Fruit fly (Drosophila melanogaster) whole organism, adult: ENCODE results near the gene CG14174.

Experiments
- CG11617 ChIP-seq: fragments of 200-800 bp; sonication (Bioruptor generic); optimal IDR thresholded peaks from 2 replicates; lab custom pipeline; 2017; ENCODE audit warnings: mild to moderate bottlenecking, missing biosample characterization, missing genetic modification reagents, missing genetic modification characterization
- CG12768 ChIP-seq: fragments of 200-800 bp; sonication (Bioruptor generic); optimal IDR thresholded peaks from 2 replicates; lab custom pipeline; 2017; ENCODE audit warnings: missing biosample characterization, missing genetic modification characterization, mild to moderate bottlenecking, moderate library complexity, missing genetic modification reagents
- CG14711 ChIP-seq: fragments of 200-800 bp; sonication (Bioruptor generic); optimal IDR thresholded peaks from 2 replicates; lab custom pipeline; 2018; ENCODE audit warnings: missing biosample characterization, mild to moderate bottlenecking, missing genetic modification characterization, moderate library complexity
- CG5204 ChIP-seq: fragments of 200-800 bp; sonication (Bioruptor generic); optimal IDR thresholded peaks from 2 replicates; lab custom pipeline; 2016; ENCODE audit warnings: missing biosample characterization, missing genetic modification characterization
- CG7045 ChIP-seq: fragments of 200-800 bp; sonication (Bioruptor generic); optimal IDR thresholded peaks from 2 replicates; lab custom pipeline; 2017; ENCODE audit warnings: missing biosample characterization, mild to moderate bottlenecking, missing genetic modification characterization
- Crg-1 ChIP-seq: fragments of 200-800 bp; sonication (Bioruptor generic); optimal IDR thresholded peaks from 2 replicates; lab custom pipeline; 2016; ENCODE audit warnings: missing biosample characterization, missing genetic modification characterization
- Mnt ChIP-seq: fragments of 200-800 bp; sonication (Bioruptor generic); optimal IDR thresholded peaks from 2 replicates; lab custom pipeline; 2016; ENCODE audit warnings: missing biosample characterization, mild to moderate bottlenecking, missing genetic modification characterization
- ovo ChIP-seq: fragments of 200-800 bp; sonication (Bioruptor generic); optimal IDR thresholded peaks from 2 replicates; lab custom pipeline; 2016; ENCODE audit warnings: missing biosample characterization, missing genetic modification characterization
- pad ChIP-seq: fragments of 200-800 bp; sonication (Bioruptor generic); optimal IDR thresholded peaks from 3 replicates; lab custom pipeline; 2017; ENCODE audit warnings: missing biosample characterization, missing genetic modification characterization, mild to moderate bottlenecking, moderate library complexity, missing genetic modification reagents
- tj ChIP-seq: fragments of 200-800 bp; sonication (Bioruptor generic); optimal IDR thresholded peaks from 3 replicates; lab custom pipeline; 2017; ENCODE audit warnings: missing biosample characterization, mild to moderate bottlenecking, missing genetic modification characterization, moderate library complexity
- toe ChIP-seq: fragments of 200-800 bp; sonication (Bioruptor generic); optimal IDR thresholded peaks from 2 replicates; lab custom pipeline; 2016; ENCODE audit warnings: missing biosample characterization, missing genetic modification characterization

- TF ChIP-seq CG12768 (GFP tag; lab: Kevin White, UChicago) (no peak), Crg-1 (GFP tag; lab: Kevin White, UChicago) (no peak), CG14711 (tag; lab: Kevin White, UChicago) (no peak), pad (GFP tag; lab: Kevin White, UChicago) (no peak), tj (GFP tag; lab: Kevin White, UChicago) (no peak), CG7045 (GFP tag; lab: Kevin White, UChicago) (no peak), ovo (GFP tag; lab: Kevin White, UChicago) (no peak), toe (GFP tag; lab: Kevin White, UChicago) (no peak), Mnt (GFP tag; lab: Kevin White, UChicago) (no peak), CG5204 (no peak), CG11617 (no peak)
These were observed 30.5 kb upstream of the CG14174 start for dm6 chr3L:9688674-9689073.
